Fruit fly (Drosophila melanogaster) whole organism, embryonic: Measurements from ENCODE around the gene Kal1.

Source experiments
- ATbp ChIP-seq: fragments of 200-800 bp; sonication (Bioruptor generic); optimal IDR thresholded peaks from 2 replicates; lab custom pipeline; 2017; ENCODE audit warnings: missing biosample characterization, mild to moderate bottlenecking, missing genetic modification characterization, missing genetic modification reagents
- CG11504 ChIP-seq: fragments of 200-800 bp; sonication (Bioruptor generic); optimal IDR thresholded peaks from 3 replicates; lab custom pipeline; 2019; ENCODE audit warnings: missing biosample characterization, mild to moderate bottlenecking, missing genetic modification characterization, moderate library complexity
- CG15601 ChIP-seq: fragments of 200-800 bp; sonication (Bioruptor generic); optimal IDR thresholded peaks from 3 replicates; lab custom pipeline; 2019; ENCODE audit warnings: missing biosample characterization, mild to moderate bottlenecking, missing genetic modification characterization, moderate library complexity
- CG1602 ChIP-seq: fragments of 200-800 bp; sonication (Bioruptor generic); optimal IDR thresholded peaks from 3 replicates; lab custom pipeline; 2016; ENCODE audit warnings: missing biosample characterization, missing genetic modification characterization
- CG17359 ChIP-seq: fragments of 200-800 bp; sonication (Bioruptor generic); optimal IDR thresholded peaks from 3 replicates; lab custom pipeline; 2018; ENCODE audit warnings: missing biosample characterization, mild to moderate bottlenecking, missing genetic modification characterization, moderate library complexity
- CG17568 ChIP-seq: fragments of 200-800 bp; sonication (Bioruptor generic); optimal IDR thresholded peaks from 2 replicates; lab custom pipeline; 2018; ENCODE audit warnings: missing biosample characterization, mild to moderate bottlenecking, missing genetic modification characterization, moderate library complexity
- CG17829 ChIP-seq: fragments of 200-800 bp; optimal IDR thresholded peaks from 2 replicates; lab custom pipeline; 2019; ENCODE audit warnings: missing biosample characterization, mild to moderate bottlenecking, missing genetic modification characterization, moderate library complexity
- CG2678 ChIP-seq: fragments of 200-800 bp; sonication (Bioruptor generic); optimal IDR thresholded peaks from 3 replicates; lab custom pipeline; 2019; ENCODE audit warnings: missing biosample characterization, mild to moderate bottlenecking, missing genetic modification characterization, moderate library complexity
- CG30403 ChIP-seq: fragments of 200-800 bp; sonication (Bioruptor generic); optimal IDR thresholded peaks from 3 replicates; lab custom pipeline; 2016; ENCODE audit warnings: missing biosample characterization, missing genetic modification characterization
- CG30431 ChIP-seq: fragments of 200-800 bp; sonication (Bioruptor generic); optimal IDR thresholded peaks from 2 replicates; lab custom pipeline; 2017; ENCODE audit warnings: missing biosample characterization, missing genetic modification characterization
- CG31224 ChIP-seq: fragments of 200-800 bp; sonication (Bioruptor generic); IDR thresholded peaks from 2 replicates; pipeline ENCODE4 v1.3.6; 2022; ENCODE audit warnings: missing biosample characterization, missing genetic modification characterization
- CG31388 ChIP-seq: fragments of 200-800 bp; sonication (Bioruptor generic); optimal IDR thresholded peaks from 2 replicates; lab custom pipeline; 2016; ENCODE audit warnings: missing biosample characterization, missing genetic modification characterization
- CG34224 ChIP-seq: fragments of 200-800 bp; sonication (Bioruptor generic); IDR thresholded peaks from 3 replicates; pipeline ENCODE4 v1.3.6; 2022; ENCODE audit warnings: missing biosample characterization, missing genetic modification characterization; ENCODE audit not compliant: partially characterized antibody
- CG4854 ChIP-seq: fragments of 200-800 bp; sonication (Bioruptor generic); optimal IDR thresholded peaks from 2 replicates; lab custom pipeline; 2016; ENCODE audit warnings: missing biosample characterization, missing genetic modification characterization, inconsistent platforms
- CG5245 ChIP-seq: fragments of 200-800 bp; sonication (Bioruptor generic); optimal IDR thresholded peaks from 3 replicates; lab custom pipeline; 2016; ENCODE audit warnings: missing biosample characterization, missing genetic modification characterization
- CG6854 ChIP-seq: fragments of 200-800 bp; sonication (Bioruptor generic); optimal IDR thresholded peaks from 3 replicates; lab custom pipeline; 2017; ENCODE audit warnings: missing biosample characterization, mild to moderate bottlenecking, missing genetic modification characterization
- CG7745 ChIP-seq: fragments of 200-800 bp; sonication (Bioruptor generic); optimal IDR thresholded peaks from 2 replicates; lab custom pipeline; 2018; ENCODE audit warnings: missing biosample characterization, mild to moderate bottlenecking, missing genetic modification characterization, moderate library complexity
- CG7839 ChIP-seq: fragments of 200-800 bp; sonication (Bioruptor generic); optimal IDR thresholded peaks from 3 replicates; lab custom pipeline; 2018; ENCODE audit warnings: missing biosample characterization, mild to moderate bottlenecking, missing genetic modification characterization, moderate library complexity
- CG9609 ChIP-seq: fragments of 200-800 bp; sonication (Bioruptor generic); optimal IDR thresholded peaks from 3 replicates; lab custom pipeline; 2016; ENCODE audit warnings: missing biosample characterization, missing genetic modification characterization
- CG9817 ChIP-seq: fragments of 200-800 bp; sonication (Bioruptor generic); optimal IDR thresholded peaks from 2 replicates; lab custom pipeline; 2018; ENCODE audit warnings: missing biosample characterization, mild to moderate bottlenecking, missing genetic modification characterization, moderate library complexity
- CHES-1-like ChIP-seq: fragments of 200-800 bp; sonication (Bioruptor generic); optimal IDR thresholded peaks from 2 replicates; lab custom pipeline; 2016; ENCODE audit warnings: missing biosample characterization, missing genetic modification characterization
- Camta ChIP-seq: fragments of 200-800 bp; sonication (Bioruptor generic); optimal IDR thresholded peaks from 2 replicates; lab custom pipeline; 2016; ENCODE audit warnings: missing biosample characterization, missing genetic modification characterization
- Chrac-16 ChIP-seq: fragments of 200-800 bp; sonication (Bioruptor generic); optimal IDR thresholded peaks from 3 replicates; lab custom pipeline; 2016; ENCODE audit warnings: missing biosample characterization, missing genetic modification characterization
- D19A ChIP-seq: fragments of 200-800 bp; optimal IDR thresholded peaks from 3 replicates; lab custom pipeline; 2019; ENCODE audit warnings: missing biosample characterization, mild to moderate bottlenecking, missing genetic modification characterization, moderate library complexity
- HmgZ ChIP-seq: fragments of 200-800 bp; sonication (Bioruptor generic); optimal IDR thresholded peaks from 2 replicates; lab custom pipeline; 2018; ENCODE audit warnings: missing biosample characterization, mild to moderate bottlenecking, missing genetic modification characterization
- Hr3 ChIP-seq: fragments of 200-800 bp; sonication (Bioruptor generic); optimal IDR thresholded peaks from 3 replicates; lab custom pipeline; 2016; ENCODE audit warnings: missing biosample characterization, missing genetic modification characterization
- Mad ChIP-seq: fragments of 200-800 bp; sonication (Bioruptor generic); optimal IDR thresholded peaks from 2 replicates; lab custom pipeline; 2016; ENCODE audit warnings: missing biosample characterization, missing genetic modification characterization
- Opbp ChIP-seq: fragments of 200-800 bp; sonication (Bioruptor generic); IDR thresholded peaks from 3 replicates; pipeline ENCODE4 v1.3.6; 2022; ENCODE audit warnings: missing biosample characterization, missing genetic modification characterization; ENCODE audit not compliant: partially characterized antibody
- Ptx1 ChIP-seq: fragments of 200-800 bp; sonication (Bioruptor generic); IDR thresholded peaks from 2 replicates; pipeline ENCODE4 v1.3.6; 2022; ENCODE audit warnings: missing biosample characterization, missing genetic modification characterization
- Side ChIP-seq: fragments of 200-800 bp; sonication (Bioruptor generic); optimal IDR thresholded peaks from 2 replicates; lab custom pipeline; 2016; ENCODE audit warnings: missing biosample characterization, missing genetic modification characterization
- Stat92E ChIP-seq, 3 experiments: fragments of >200 bp in 2 of 3; fragments of 200-800 bp in 1 of 3; sonication (Bioruptor generic) in 1 of 3; optimal IDR thresholded peaks; 2 replicates each; lab custom pipeline; 2017 to 2019; ENCODE audit warnings: missing biosample characterization in 3 of 3, missing genetic modification characterization in 3 of 3, mild to moderate bottlenecking in 1 of 3, moderate library complexity in 1 of 3
- ato ChIP-seq: fragments of 200-800 bp; sonication (Bioruptor generic); IDR thresholded peaks from 2 replicates; pipeline ENCODE4 v1.3.6; 2022; ENCODE audit warnings: missing biosample characterization, missing genetic modification characterization; ENCODE audit not compliant: partially characterized antibody
- bab2 ChIP-seq: fragments of 200-800 bp; sonication (Bioruptor generic); optimal IDR thresholded peaks from 2 replicates; lab custom pipeline; 2016; ENCODE audit warnings: missing biosample characterization, missing genetic modification characterization
- cas ChIP-seq: fragments of 200-800 bp; sonication (Bioruptor generic); IDR thresholded peaks from 2 replicates; pipeline ENCODE4 v1.3.6; 2022; ENCODE audit warnings: missing biosample characterization, missing genetic modification characterization
- eve ChIP-seq, 2 experiments: fragments of >200 bp; optimal IDR thresholded peaks; 2 replicates each; lab custom pipeline; 2017; ENCODE audit warnings: missing biosample characterization in 2 of 2, missing genetic modification characterization in 2 of 2
- exex ChIP-seq: fragments of 200-800 bp; sonication (Bioruptor generic); optimal IDR thresholded peaks from 4 replicates; lab custom pipeline; 2018; ENCODE audit warnings: missing biosample characterization, mild to moderate bottlenecking, missing genetic modification characterization, moderate library complexity
- fru ChIP-seq: fragments of >200 bp; optimal IDR thresholded peaks from 2 replicates; lab custom pipeline; 2017
- hkb ChIP-seq, 2 experiments: fragments of 200-800 bp in 1 of 2; fragments of >200 bp in 1 of 2; sonication (Bioruptor generic) in 1 of 2; IDR thresholded peaks in 1 of 2; optimal IDR thresholded peaks in 1 of 2; 2 replicates each; pipeline versions ENCODE4 v1.3.6 to Lab custom; 2017 to 2022; ENCODE audit warnings: missing biosample characterization in 1 of 2, missing genetic modification characterization in 1 of 2
- inv ChIP-seq: fragments of 200-800 bp; sonication (Bioruptor generic); IDR thresholded peaks from 2 replicates; pipeline ENCODE4 v1.3.6; 2022; ENCODE audit warnings: missing biosample characterization, missing genetic modification characterization; ENCODE audit not compliant: partially characterized antibody
- maf-S ChIP-seq: fragments of 200-800 bp; sonication (Bioruptor generic); optimal IDR thresholded peaks from 2 replicates; lab custom pipeline; 2016; ENCODE audit warnings: missing biosample characterization, missing genetic modification characterization
- mld ChIP-seq: fragments of 200-800 bp; sonication (Bioruptor generic); IDR thresholded peaks from 3 replicates; pipeline ENCODE4 v1.3.6; 2022; ENCODE audit warnings: missing biosample characterization, missing genetic modification characterization; ENCODE audit not compliant: partially characterized antibody
- pita ChIP-seq: fragments of 200-800 bp; sonication (Bioruptor generic); optimal IDR thresholded peaks from 2 replicates; lab custom pipeline; 2017; ENCODE audit warnings: missing biosample characterization, mild to moderate bottlenecking, missing genetic modification characterization
- psq ChIP-seq: fragments of 200-800 bp; sonication (Bioruptor generic); optimal IDR thresholded peaks from 2 replicates; lab custom pipeline; 2017; ENCODE audit warnings: missing biosample characterization, missing genetic modification characterization
- schlank ChIP-seq: fragments of 200-800 bp; sonication (Bioruptor generic); optimal IDR thresholded peaks from 2 replicates; lab custom pipeline; 2018; ENCODE audit warnings: missing biosample characterization, mild to moderate bottlenecking, missing genetic modification characterization
- shn ChIP-seq: fragments of 200-800 bp; sonication (Bioruptor generic); optimal IDR thresholded peaks from 3 replicates; lab custom pipeline; 2016; ENCODE audit warnings: missing biosample characterization, missing genetic modification characterization
- ssp ChIP-seq: fragments of 200-800 bp; sonication (Bioruptor generic); IDR thresholded peaks from 2 replicates; pipeline ENCODE4 v1.3.6; 2022; ENCODE audit warnings: missing biosample characterization, missing genetic modification characterization
- tin ChIP-seq: fragments of 200-800 bp; sonication (Bioruptor generic); optimal IDR thresholded peaks from 3 replicates; lab custom pipeline; 2016; ENCODE audit warnings: missing biosample characterization, missing genetic modification characterization
- trem ChIP-seq: fragments of 200-800 bp; optimal IDR thresholded peaks from 3 replicates; lab custom pipeline; 2019; ENCODE audit warnings: missing biosample characterization, mild to moderate bottlenecking, missing genetic modification characterization, moderate library complexity
- unpg ChIP-seq: fragments of 200-800 bp; sonication (Bioruptor generic); optimal IDR thresholded peaks from 3 replicates; lab custom pipeline; 2018; ENCODE audit warnings: missing biosample characterization, mild to moderate bottlenecking, missing genetic modification characterization, moderate library complexity
- yki ChIP-seq: fragments of >200 bp; optimal IDR thresholded peaks from 3 replicates; lab custom pipeline; 2018

The Kal1 gene

dm6 chr3R:24105312-24105902 is 35.8 kb upstream of the Kal1 start, which contains the start of gene Syx1A (continued):
- no peak for TF ChIP-seq mld (GFP tag; lab: Robert Waterston, UW)
- TF ChIP-seq CG30403 (GFP tag; lab: Kevin White, UChicago) = no peak
- peak; percentile 73 for TF ChIP-seq trem (tag; lab: Kevin White, UChicago)
- TF ChIP-seq Opbp (GFP tag; lab: Robert Waterston, UW) = no peak
- no peak for TF ChIP-seq inv (GFP tag; lab: Robert Waterston, UW)
- TF ChIP-seq ssp (GFP tag; lab: Robert Waterston, UW) = no peak
- no peak for TF ChIP-seq bab2 (GFP tag; lab: Kevin White, UChicago)
- TF ChIP-seq ATbp = no peak
- no peak for TF ChIP-seq eve (GFP tag; optimal IDR thresholded peaks at IDR 0.05; lab: Kevin White, UChicago)
- TF ChIP-seq CG31224 = no peak
- no peak for TF ChIP-seq Ptx1
- TF ChIP-seq CG15601 (tag; lab: Kevin White, UChicago) = no peak
- TF ChIP-seq psq (GFP tag; lab: Kevin White, UChicago) = peak; percentile 98
- TF ChIP-seq yki (lab: Kevin White, UChicago) = no peak
- TF ChIP-seq CG17359 (tag; lab: Kevin White, UChicago) = peak; percentile 4
- TF ChIP-seq Camta (GFP tag; lab: Kevin White, UChicago) = no peak
- no peak for TF ChIP-seq maf-S (GFP tag; lab: Kevin White, UChicago)
- no peak for TF ChIP-seq Side (GFP tag; lab: Kevin White, UChicago)
- no peak for TF ChIP-seq exex
- no peak for TF ChIP-seq fru (lab: Kevin White, UChicago)
- peak; percentile 64 for TF ChIP-seq CG17829 (tag; lab: Kevin White, UChicago)
- no peak for TF ChIP-seq hkb (optimal IDR thresholded peaks at IDR 0.05; lab: Kevin White, UChicago)
- no peak for TF ChIP-seq hkb (GFP tag; IDR thresholded peaks at IDR 0.05; lab: Robert Waterston, UW)
- TF ChIP-seq Mad = peak; percentile 0
- peak; percentile 19 for TF ChIP-seq CG2678 (tag; lab: Kevin White, UChicago)
- no peak for TF ChIP-seq Chrac-16 (GFP tag; lab: Kevin White, UChicago)
- TF ChIP-seq CG5245 = no peak
- no peak for TF ChIP-seq Hr3 (GFP tag; lab: Kevin White, UChicago)
- TF ChIP-seq CG4854 = no peak
- peak; percentile 11 for TF ChIP-seq unpg (GFP tag; lab: Kevin White, UChicago)
- no peak for TF ChIP-seq CG30431 (GFP tag; lab: Kevin White, UChicago)
- no peak for TF ChIP-seq shn (GFP tag; lab: Kevin White, UChicago)
- peak; percentile 5 for TF ChIP-seq CG11504 (tag; lab: Kevin White, UChicago)
- TF ChIP-seq CG7839 (tag; lab: Kevin White, UChicago) = peak; percentile 25
- no peak for TF ChIP-seq CG7745 (tag; lab: Kevin White, UChicago)
- TF ChIP-seq CG31388 (GFP tag; lab: Kevin White, UChicago) = no peak
- TF ChIP-seq D19A (tag; lab: Kevin White, UChicago) = no peak
- no peak for TF ChIP-seq Stat92E (GFP tag; optimal IDR thresholded peaks at IDR 0.05; lab: Kevin White, UChicago)
- TF ChIP-seq CG9817 (tag; lab: Kevin White, UChicago) = no peak
- peak; percentile 30 for TF ChIP-seq HmgZ
- no peak for TF ChIP-seq schlank (tag; lab: Kevin White, UChicago)
- TF ChIP-seq ato = no peak
- TF ChIP-seq pita (GFP tag; lab: Kevin White, UChicago) = peak; percentile 70
- no peak for TF ChIP-seq tin
- TF ChIP-seq CG6854 = peak; percentile 59
- no peak for TF ChIP-seq CG1602 (GFP tag; lab: Kevin White, UChicago)
- no peak for TF ChIP-seq CG9609
- peak; percentile 52 for TF ChIP-seq CG17568
- TF ChIP-seq CHES-1-like (GFP tag; lab: Kevin White, UChicago) = peak; percentile 43
- TF ChIP-seq CG34224 = no peak
- TF ChIP-seq cas (GFP tag; lab: Robert Waterston, UW) = no peak
